Worm (Caenorhabditis elegans): Measurements from ENCODE around the gene C06H5.13.

Gene C06H5.13

DNA sequence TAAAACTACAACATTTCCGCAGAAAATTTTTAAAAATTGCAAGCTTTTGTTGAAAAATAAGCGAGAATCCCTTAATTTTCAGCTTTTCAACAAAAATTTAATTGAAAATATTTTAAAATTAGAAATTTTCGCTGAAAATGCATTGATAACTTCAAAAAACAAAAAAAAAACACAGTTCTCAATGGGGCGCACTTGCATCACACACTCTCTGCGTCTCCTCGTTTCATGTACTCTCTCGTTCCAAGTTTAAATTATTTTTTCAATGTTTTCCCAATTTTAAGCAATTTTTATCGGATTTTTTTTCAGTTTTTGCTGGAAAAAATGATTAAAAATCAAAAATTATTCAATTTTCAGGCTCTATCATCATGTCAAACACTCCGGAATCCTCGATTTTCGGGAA lies 26.5 kb downstream of the C06H5.13 start, which contains the start of gene phf-14 (continued):
- TF ChIP-seq nhr-85 (tag) (peak; percentile 66), lin-39 (tag; optimal IDR thresholded peaks at IDR 0.05) (peak; percentile 30), ceh-8 (GFP tag; optimal IDR thresholded peaks at IDR 0.05) (no peak), vab-15 (tag; optimal IDR thresholded peaks at IDR 0.05) (no peak), C16A3.4 (tag; optimal IDR thresholded peaks at IDR 0.05) (peak; percentile 26), skn-1 (tag; optimal IDR thresholded peaks at IDR 0.05) (peak; percentile 19), pqm-1 (tag; optimal IDR thresholded peaks at IDR 0.05) (no peak), C34B4.2 (tag; optimal IDR thresholded peaks at IDR 0.05) (no peak), irx-1 (tag; optimal IDR thresholded peaks at IDR 0.05) (no peak), ztf-4 (tag; optimal IDR thresholded peaks at IDR 0.05) (no peak), tbx-2 (tag; optimal IDR thresholded peaks at IDR 0.05) (peak; percentile 46), lin-35 (GFP tag; optimal IDR thresholded peaks at IDR 0.05) (peak; percentile 65), pag-3 (tag; optimal IDR thresholded peaks at IDR 0.05; ENCODE audit: borderline replicate concordance, insufficient read depth) (no peak), aly-2 (tag; optimal IDR thresholded peaks at IDR 0.05) (no peak), unc-130 (tag; optimal IDR thresholded peaks at IDR 0.05) (peak; percentile 61), aha-1 (tag; optimal IDR thresholded peaks at IDR 0.05) (no peak), Y116A8C.19 (tag; optimal IDR thresholded peaks at IDR 0.05; ENCODE audit: borderline replicate concordance) (no peak), swsn-7 (tag; optimal IDR thresholded peaks at IDR 0.05) (no peak), ceh-88 (GFP tag; IDR thresholded peaks at IDR 0.05) (no peak), grh-1 (GFP tag; IDR thresholded peaks at IDR 0.05) (no peak), F16B12.6 (tag; optimal IDR thresholded peaks at IDR 0.05) (peak; percentile 2), nhr-12 (tag; optimal IDR thresholded peaks at IDR 0.05) (no peak), ceh-63 (GFP tag; optimal IDR thresholded peaks at IDR 0.05) (no peak), pax-3 (tag; optimal IDR thresholded peaks at IDR 0.05) (no peak), sup-37 (GFP tag; optimal IDR thresholded peaks at IDR 0.05) (no peak), fkh-4 (tag; optimal IDR thresholded peaks at IDR 0.05; ENCODE audit: borderline replicate concordance) (no peak), efl-3 (GFP tag; optimal IDR thresholded peaks at IDR 0.05) (no peak), lir-3 (tag; optimal IDR thresholded peaks at IDR 0.05; ENCODE audit: poor library complexity) (no peak), sox-4 (tag; optimal IDR thresholded peaks at IDR 0.05) (no peak), xbp-1 (tag; optimal IDR thresholded peaks at IDR 0.05) (peak; percentile 60), egl-13 (tag; optimal IDR thresholded peaks at IDR 0.05) (peak; percentile 9), rnt-1 (tag; optimal IDR thresholded peaks at IDR 0.05) (no peak), mab-9 (GFP tag; IDR thresholded peaks at IDR 0.05) (no peak), lin-13 (GFP tag; optimal IDR thresholded peaks at IDR 0.05) (peak; percentile 18), fkh-10 (GFP tag; optimal IDR thresholded peaks at IDR 0.05) (no peak), unc-86 (tag; optimal IDR thresholded peaks at IDR 0.05) (peak; percentile 44), zag-1 (tag; optimal IDR thresholded peaks at IDR 0.05) (no peak), dsc-1 (tag; optimal IDR thresholded peaks at IDR 0.05) (no peak), isw-1 (GFP tag; IDR thresholded peaks at IDR 0.05) (no peak; the same call in 1 of the 2 replicates), efl-1 (optimal IDR thresholded peaks at IDR 0.05) (peak; percentile 69 to 71), efl-1 (GFP tag; optimal IDR thresholded peaks at IDR 0.05 in 1 of 2) (peak; percentile 70 to 95), hlh-17 (GFP tag; optimal IDR thresholded peaks at IDR 0.05; ENCODE audit: borderline replicate concordance) (no peak), lin-14 (GFP tag; optimal IDR thresholded peaks at IDR 0.05) (no peak), ets-5 (GFP tag; IDR thresholded peaks at IDR 0.05) (no peak), nhr-19 (GFP tag; conservative IDR thresholded peaks at IDR 0.05) (peak; percentile 71), sptf-1 (tag; optimal IDR thresholded peaks at IDR 0.05) (no peak), ztf-11 (tag; optimal IDR thresholded peaks at IDR 0.05) (no peak), snu-23 (GFP tag; optimal IDR thresholded peaks at IDR 0.05) (peak; percentile 73), ces-1 (GFP tag; optimal IDR thresholded peaks at IDR 0.05) (no peak), nhr-77 (tag; optimal IDR thresholded peaks at IDR 0.05) (no peak)

All from whole organism, L1 larva.